Worm (Caenorhabditis elegans) whole organism, midembryonic: Measurements from ENCODE around the gene srx-29.

ENCODE experiments used
- T22C8.4 ChIP-seq: fragments of 200-800 bp; sonication (Bioruptor generic); IDR thresholded peaks from 2 replicates; pipeline ENCODE4 v1.3.6; 2022; ENCODE audit warnings: missing genetic modification characterization, missing compliant biosample characterization
- cog-1 ChIP-seq: sonication (generic microtip); optimal IDR thresholded peaks from 2 replicates; lab custom pipeline; 2016; ENCODE audit warnings: missing genetic modification characterization, missing compliant biosample characterization
- flt-1 ChIP-seq: fragments of 200-800 bp; sonication (Bioruptor generic); IDR thresholded peaks from 2 replicates; pipeline ENCODE4 v1.3.6; 2022; ENCODE audit warnings: missing genetic modification characterization, missing compliant biosample characterization
- klf-2 ChIP-seq: fragments of 200-800 bp; sonication (Bioruptor generic); conservative IDR thresholded peaks from 2 replicates; pipeline ENCODE4 v1.3.6; 2022; ENCODE audit warnings: missing genetic modification reagents, missing genetic modification characterization, missing compliant biosample characterization
- med-1 ChIP-seq: sonication (generic microtip); optimal IDR thresholded peaks from 2 replicates; lab custom pipeline; 2017; ENCODE audit warnings: missing genetic modification characterization, mild to moderate bottlenecking, missing compliant biosample characterization, antibody characterized with exemption, missing genetic modification reagents; ENCODE audit not compliant: insufficient read depth
- ref-1 ChIP-seq: fragments of 200-800 bp; sonication (Bioruptor generic); conservative IDR thresholded peaks from 2 replicates; pipeline ENCODE4 v1.3.6; 2022; ENCODE audit warnings: missing genetic modification reagents, missing genetic modification characterization, missing compliant biosample characterization
- tab-1 ChIP-seq: fragments of 200-800 bp; sonication (Bioruptor generic); IDR thresholded peaks from 2 replicates; pipeline ENCODE4 v1.3.6; 2022; ENCODE audit warnings: missing genetic modification characterization, missing compliant biosample characterization
- ztf-23 ChIP-seq: fragments of 200-800 bp; sonication (Bioruptor generic); IDR thresholded peaks from 2 replicates; pipeline ENCODE4 v1.3.6; 2022; ENCODE audit warnings: missing genetic modification reagents, missing genetic modification characterization, missing compliant biosample characterization
- ztf-29 ChIP-seq: fragments of 200-800 bp; sonication (Bioruptor generic); IDR thresholded peaks from 2 replicates; pipeline ENCODE4 v1.3.6; 2022; ENCODE audit warnings: missing genetic modification reagents, missing genetic modification characterization, missing compliant biosample characterization

DNA sequence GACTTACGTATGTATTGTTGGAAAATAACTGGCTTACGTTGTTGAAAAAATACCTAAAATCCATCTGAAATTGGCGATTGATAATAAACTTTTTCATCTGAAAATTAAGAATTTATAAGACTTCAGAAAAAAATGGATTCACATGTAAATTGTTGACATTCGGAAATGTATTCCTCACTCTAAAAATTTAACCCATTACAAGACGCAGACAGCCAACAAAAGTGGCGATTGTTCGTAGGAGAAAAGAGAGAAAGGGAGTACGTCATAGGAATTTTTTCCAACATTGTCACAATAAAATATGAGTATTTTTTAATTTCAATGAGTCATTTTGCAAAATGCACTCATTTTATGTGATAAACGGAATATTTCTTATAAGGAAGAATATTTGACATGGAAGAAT, 20.6 kb upstream of the srx-29 start, which contains the start of gene Y6E2A.5:
- no peak for TF ChIP-seq ztf-29 (GFP tag; lab: Robert Waterston, UW)
- no peak for TF ChIP-seq cog-1
- TF ChIP-seq ref-1 (GFP tag; lab: Robert Waterston, UW) = no peak
- no peak for TF ChIP-seq klf-2 (GFP tag; lab: Robert Waterston, UW)
- no peak for TF ChIP-seq flt-1
- no peak for TF ChIP-seq med-1
- TF ChIP-seq T22C8.4 = no peak
- TF ChIP-seq ztf-23 = no peak
- no peak for TF ChIP-seq tab-1 (GFP tag; lab: Robert Waterston, UW)
